Worm (Caenorhabditis elegans) whole organism, L4/young adult: ENCODE measurements around the gene stau-1.

Experiments
- W03F9.2 ChIP-seq: fragments of 150-350 bp; optimal IDR thresholded peaks from 2 replicates; lab custom pipeline; 2014; ENCODE audit warnings: missing biosample characterization, missing genetic modification characterization
- him-1 ChIP-seq: sonication (generic microtip); optimal IDR thresholded peaks from 2 replicates; lab custom pipeline; 2016; ENCODE audit warnings: missing genotype, missing genetic modification reagents, missing genetic modification characterization, missing compliant biosample characterization

DNA sequence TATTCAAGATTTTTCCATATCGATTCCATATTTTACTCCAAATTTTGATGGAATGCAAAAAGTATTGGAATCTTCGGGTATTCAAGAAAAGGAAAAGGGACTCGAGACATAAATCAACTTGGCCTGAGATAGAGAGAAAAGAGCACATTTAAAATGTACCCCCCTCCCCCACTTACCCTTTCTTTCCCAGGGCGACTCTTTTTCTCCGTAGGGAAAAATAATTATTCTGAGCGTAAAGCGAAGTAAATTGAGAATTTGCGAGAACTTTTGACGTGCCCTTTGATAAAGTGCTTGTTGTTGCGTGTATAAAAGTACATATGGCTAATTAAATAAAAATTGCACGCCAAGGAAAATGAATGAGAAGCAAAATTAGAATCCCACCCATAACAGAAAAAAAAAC lies 25.6 kb upstream of the stau-1 start:
- TF ChIP-seq W03F9.2 (tag; lab: Kevin White, UChicago) = no peak
- TF ChIP-seq him-1 (tag; lab: Kevin White, UChicago) = no peak
